Worm (Caenorhabditis elegans) whole organism, midembryonic: ENCODE data around the gene T24C2.5.

Experiments
- T22C8.4 ChIP-seq: fragments of 200-800 bp; sonication (Bioruptor generic); IDR thresholded peaks from 2 replicates; pipeline ENCODE4 v1.3.6; 2022; ENCODE audit warnings: missing genetic modification characterization, missing compliant biosample characterization
- cog-1 ChIP-seq: sonication (generic microtip); optimal IDR thresholded peaks from 2 replicates; lab custom pipeline; 2016; ENCODE audit warnings: missing genetic modification characterization, missing compliant biosample characterization
- flt-1 ChIP-seq: fragments of 200-800 bp; sonication (Bioruptor generic); IDR thresholded peaks from 2 replicates; pipeline ENCODE4 v1.3.6; 2022; ENCODE audit warnings: missing genetic modification characterization, missing compliant biosample characterization
- klf-2 ChIP-seq: fragments of 200-800 bp; sonication (Bioruptor generic); conservative IDR thresholded peaks from 2 replicates; pipeline ENCODE4 v1.3.6; 2022; ENCODE audit warnings: missing genetic modification reagents, missing genetic modification characterization, missing compliant biosample characterization
- med-1 ChIP-seq: sonication (generic microtip); optimal IDR thresholded peaks from 2 replicates; lab custom pipeline; 2017; ENCODE audit warnings: missing genetic modification characterization, mild to moderate bottlenecking, missing compliant biosample characterization, antibody characterized with exemption, missing genetic modification reagents; ENCODE audit not compliant: insufficient read depth
- ref-1 ChIP-seq: fragments of 200-800 bp; sonication (Bioruptor generic); conservative IDR thresholded peaks from 2 replicates; pipeline ENCODE4 v1.3.6; 2022; ENCODE audit warnings: missing genetic modification reagents, missing genetic modification characterization, missing compliant biosample characterization
- tab-1 ChIP-seq: fragments of 200-800 bp; sonication (Bioruptor generic); IDR thresholded peaks from 2 replicates; pipeline ENCODE4 v1.3.6; 2022; ENCODE audit warnings: missing genetic modification characterization, missing compliant biosample characterization
- ztf-23 ChIP-seq: fragments of 200-800 bp; sonication (Bioruptor generic); IDR thresholded peaks from 2 replicates; pipeline ENCODE4 v1.3.6; 2022; ENCODE audit warnings: missing genetic modification reagents, missing genetic modification characterization, missing compliant biosample characterization
- ztf-29 ChIP-seq: fragments of 200-800 bp; sonication (Bioruptor generic); IDR thresholded peaks from 2 replicates; pipeline ENCODE4 v1.3.6; 2022; ENCODE audit warnings: missing genetic modification reagents, missing genetic modification characterization, missing compliant biosample characterization

- TF ChIP-seq flt-1 (GFP tag; lab: Robert Waterston, UW) (no peak), cog-1 (tag; lab: Kevin White, UChicago) (no peak), ztf-23 (GFP tag; lab: Robert Waterston, UW) (no peak), ref-1 (GFP tag; lab: Robert Waterston, UW) (no peak), ztf-29 (GFP tag; lab: Robert Waterston, UW) (no peak), med-1 (GFP tag; lab: Kevin White, UChicago) (no peak), T22C8.4 (GFP tag; lab: Robert Waterston, UW) (no peak), klf-2 (GFP tag; lab: Robert Waterston, UW) (no peak), tab-1 (no peak)
These were observed 34.1 kb downstream of the T24C2.5 start for ce11 chrX:14568258-14568763.
